Worm (Caenorhabditis elegans): ENCODE measurements around the gene slc-25A21.

Gene slc-25A21

DNA sequence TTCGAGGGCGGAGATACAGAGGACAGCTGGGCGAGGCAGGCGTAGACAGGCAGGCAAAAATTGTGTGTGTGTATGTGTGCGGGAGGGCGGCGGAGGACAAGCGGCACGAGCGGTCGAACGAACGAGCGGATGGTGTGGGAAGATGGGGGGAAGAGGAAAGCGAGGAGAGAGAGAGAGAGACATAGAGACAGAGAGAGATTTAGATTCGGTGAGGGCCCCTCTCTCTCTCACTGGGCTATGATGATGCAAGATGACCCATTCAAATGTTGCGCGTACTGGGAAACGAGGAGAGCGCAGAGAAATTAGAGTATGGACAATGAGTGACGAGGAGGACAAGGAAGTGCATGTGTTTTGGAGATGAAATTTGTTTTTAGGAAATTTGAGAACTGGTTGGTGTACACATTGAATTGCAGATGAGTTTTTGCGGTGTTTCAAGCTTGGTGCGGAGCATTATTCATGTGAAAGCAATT, 41.9 kb upstream of the slc-25A21 start (continued):
- TF ChIP-seq ztf-11 (tag; optimal IDR thresholded peaks at IDR 0.05) = peak in 1 of 2 experiments; percentile 79
- TF ChIP-seq pag-3 (tag; optimal IDR thresholded peaks at IDR 0.05; ENCODE audit: borderline replicate concordance, insufficient read depth) = no peak
- TF ChIP-seq isw-1 (GFP tag; IDR thresholded peaks at IDR 0.05) = peak; percentile 49
- TF ChIP-seq hlh-4 (tag; optimal IDR thresholded peaks at IDR 0.05) = no peak
- peak; percentile 84 for TF ChIP-seq nhr-47 (tag; optimal IDR thresholded peaks at IDR 0.05)
- TF ChIP-seq nhr-237 (tag; optimal IDR thresholded peaks at IDR 0.05) = no peak
- TF ChIP-seq nhr-11 (tag; optimal IDR thresholded peaks at IDR 0.05) = peak; percentile 36
- peak; percentile 51 to 63 for TF ChIP-seq efl-1 (optimal IDR thresholded peaks at IDR 0.05)
- peak in 1 of 2 experiments; percentile 71 for TF ChIP-seq efl-1 (GFP tag; optimal IDR thresholded peaks at IDR 0.05 in 1 of 2)
- peak; percentile 84 for TF ChIP-seq skn-1 (tag; optimal IDR thresholded peaks at IDR 0.05)
- TF ChIP-seq mep-1 (tag; optimal IDR thresholded peaks at IDR 0.05) = peak; percentile 89
- TF ChIP-seq pax-3 (tag; optimal IDR thresholded peaks at IDR 0.05) = peak; percentile 42
- TF ChIP-seq lin-39 (tag; optimal IDR thresholded peaks at IDR 0.05) = no peak
- no peak for TF ChIP-seq C34B4.2 (tag; optimal IDR thresholded peaks at IDR 0.05)
- peak; percentile 65 for TF ChIP-seq rnt-1 (tag; optimal IDR thresholded peaks at IDR 0.05)
- TF ChIP-seq efl-3 (GFP tag; optimal IDR thresholded peaks at IDR 0.05) = no peak
- no peak for TF ChIP-seq fkh-4 (tag; optimal IDR thresholded peaks at IDR 0.05; ENCODE audit: borderline replicate concordance)
- TF ChIP-seq nhr-90 (tag; optimal IDR thresholded peaks at IDR 0.05; ENCODE audit: poor library complexity) = peak; percentile 58
- peak; percentile 70 for TF ChIP-seq irx-1 (tag; optimal IDR thresholded peaks at IDR 0.05)
- TF ChIP-seq nhr-71 (tag; optimal IDR thresholded peaks at IDR 0.05) = peak; percentile 90
- TF ChIP-seq nhr-20 (tag; optimal IDR thresholded peaks at IDR 0.05) = peak; percentile 75
- no peak for TF ChIP-seq hlh-17 (GFP tag; optimal IDR thresholded peaks at IDR 0.05; ENCODE audit: borderline replicate concordance)
- peak; percentile 85 for TF ChIP-seq snu-23 (GFP tag; optimal IDR thresholded peaks at IDR 0.05)

ce11 chrX:16150153-16150552, 39.5 kb upstream of the slc-25A21 start:
- TF ChIP-seq C34B4.2 (tag; optimal IDR thresholded peaks at IDR 0.05) = no peak
- no peak for TF ChIP-seq ama-1 (optimal IDR thresholded peaks at IDR 0.05)
- TF ChIP-seq lsy-2 (tag; optimal IDR thresholded peaks at IDR 0.05) = peak in 1 of 2 experiments; percentile 2
- no peak for TF ChIP-seq unc-62 (GFP tag; optimal IDR thresholded peaks at IDR 0.05)
- peak; percentile 26 for TF ChIP-seq nhr-19 (GFP tag; conservative IDR thresholded peaks at IDR 0.05)
- no peak for TF ChIP-seq unc-130 (tag; optimal IDR thresholded peaks at IDR 0.05)
- TF ChIP-seq efl-1 (optimal IDR thresholded peaks at IDR 0.05) = no peak
- peak in 1 of 2 experiments; percentile 86 for TF ChIP-seq efl-1 (GFP tag; optimal IDR thresholded peaks at IDR 0.05 in 1 of 2)
- TF ChIP-seq lin-14 (GFP tag; optimal IDR thresholded peaks at IDR 0.05) = peak; percentile 70
- peak; percentile 24 for TF ChIP-seq nhr-71 (tag; optimal IDR thresholded peaks at IDR 0.05)
- no peak for TF ChIP-seq lin-39 (tag; optimal IDR thresholded peaks at IDR 0.05)
- TF ChIP-seq mef-2 (tag; optimal IDR thresholded peaks at IDR 0.05) = no peak
- TF ChIP-seq aly-2 (tag; optimal IDR thresholded peaks at IDR 0.05) = no peak
- TF ChIP-seq mep-1 (tag; optimal IDR thresholded peaks at IDR 0.05) = peak; percentile 20
- TF ChIP-seq snu-23 (GFP tag; optimal IDR thresholded peaks at IDR 0.05) = peak; percentile 6
- no peak for TF ChIP-seq elt-3 (tag; optimal IDR thresholded peaks at IDR 0.05)
- TF ChIP-seq ces-1 (GFP tag; optimal IDR thresholded peaks at IDR 0.05) = no peak
- no peak for TF ChIP-seq fkh-4 (tag; optimal IDR thresholded peaks at IDR 0.05; ENCODE audit: borderline replicate concordance)
- peak; percentile 87 for TF ChIP-seq nhr-85 (tag)
- TF ChIP-seq pax-3 (tag; optimal IDR thresholded peaks at IDR 0.05) = no peak
- peak in 1 of 2 experiments; percentile 29 for TF ChIP-seq lin-35 (GFP tag; optimal IDR thresholded peaks at IDR 0.05)
- no peak for TF ChIP-seq pag-3 (tag; optimal IDR thresholded peaks at IDR 0.05; ENCODE audit: borderline replicate concordance, insufficient read depth)
- no peak for TF ChIP-seq aha-1 (tag; optimal IDR thresholded peaks at IDR 0.05)
- TF ChIP-seq hlh-17 (GFP tag; optimal IDR thresholded peaks at IDR 0.05; ENCODE audit: borderline replicate concordance) = no peak
- no peak for TF ChIP-seq ceh-90 (tag; optimal IDR thresholded peaks at IDR 0.05)
- TF ChIP-seq efl-3 (GFP tag; optimal IDR thresholded peaks at IDR 0.05) = no peak
- TF ChIP-seq hlh-4 (tag; optimal IDR thresholded peaks at IDR 0.05) = no peak
- no peak for TF ChIP-seq dpl-1 (GFP tag; optimal IDR thresholded peaks at IDR 0.05)
- TF ChIP-seq grh-1 (GFP tag; IDR thresholded peaks at IDR 0.05) = 0 out of 2 replicates have a peak, but pooled peaks have one; percentile 44
- peak in 1 of 2 experiments; percentile 29 for TF ChIP-seq egl-27 (tag; optimal IDR thresholded peaks at IDR 0.05)
- no peak for TF ChIP-seq pqm-1 (tag; optimal IDR thresholded peaks at IDR 0.05)
- TF ChIP-seq ceh-8 (GFP tag; optimal IDR thresholded peaks at IDR 0.05) = no peak
- no peak for TF ChIP-seq nhr-11 (tag; optimal IDR thresholded peaks at IDR 0.05)
- peak; percentile 15 for TF ChIP-seq nhr-20 (tag; optimal IDR thresholded peaks at IDR 0.05)
- no peak for TF ChIP-seq nhr-12 (tag; optimal IDR thresholded peaks at IDR 0.05)
- TF ChIP-seq fkh-8 (tag; optimal IDR thresholded peaks at IDR 0.05) = no peak
- TF ChIP-seq elt-2 (tag; optimal IDR thresholded peaks at IDR 0.05) = peak; percentile 47
